Fruit fly (Drosophila melanogaster) whole organism, adult: ENCODE measurements around the gene CG7290.

Experiments
- CG11617 ChIP-seq: fragments of 200-800 bp; sonication (Bioruptor generic); optimal IDR thresholded peaks from 2 replicates; lab custom pipeline; 2017; ENCODE audit warnings: mild to moderate bottlenecking, missing biosample characterization, missing genetic modification reagents, missing genetic modification characterization
- CG5204 ChIP-seq: fragments of 200-800 bp; sonication (Bioruptor generic); optimal IDR thresholded peaks from 2 replicates; lab custom pipeline; 2016; ENCODE audit warnings: missing biosample characterization, missing genetic modification characterization
- cic ChIP-seq: fragments of 200-800 bp; sonication (Bioruptor generic); optimal IDR thresholded peaks from 2 replicates; lab custom pipeline; 2017; ENCODE audit warnings: missing biosample characterization, mild to moderate bottlenecking, missing genetic modification characterization, moderate library complexity
- kay ChIP-seq: fragments of 200-800 bp; sonication (Bioruptor generic); peaks from one replicate; lab custom pipeline; 2016; ENCODE audit warnings: missing biosample characterization, missing genetic modification characterization, borderline replicate concordance
- ovo ChIP-seq: fragments of 200-800 bp; sonication (Bioruptor generic); optimal IDR thresholded peaks from 2 replicates; lab custom pipeline; 2016; ENCODE audit warnings: missing biosample characterization, missing genetic modification characterization
- tj ChIP-seq: fragments of 200-800 bp; sonication (Bioruptor generic); optimal IDR thresholded peaks from 3 replicates; lab custom pipeline; 2017; ENCODE audit warnings: missing biosample characterization, mild to moderate bottlenecking, missing genetic modification characterization, moderate library complexity

dm6 chr3L:20209896-20210295, 4.0 kb upstream of the CG7290 start:
- no peak for TF ChIP-seq cic (GFP tag; lab: Kevin White, UChicago)
- TF ChIP-seq CG5204 = no peak
- no peak for TF ChIP-seq kay (GFP tag; lab: Kevin White, UChicago)
- no peak for TF ChIP-seq tj (GFP tag; lab: Kevin White, UChicago)
- TF ChIP-seq ovo (GFP tag; lab: Kevin White, UChicago) = no peak
- no peak for TF ChIP-seq CG11617
